Fruit fly (Drosophila melanogaster) S2 (cell line): Measurements from ENCODE around the gene swa.
A peak's percentile ranks its signal among the peaks of the same experiment; 100 is the strongest.

Experiments
- CG8478 ChIP-seq: fragments of >200 bp; optimal IDR thresholded peaks from 2 replicates; lab custom pipeline; 2018
- CTCF ChIP-seq, 2 experiments: fragments of >200 bp; optimal IDR thresholded peaks; 2 replicates each; lab custom pipeline; 2018

Gene swa

DNA sequence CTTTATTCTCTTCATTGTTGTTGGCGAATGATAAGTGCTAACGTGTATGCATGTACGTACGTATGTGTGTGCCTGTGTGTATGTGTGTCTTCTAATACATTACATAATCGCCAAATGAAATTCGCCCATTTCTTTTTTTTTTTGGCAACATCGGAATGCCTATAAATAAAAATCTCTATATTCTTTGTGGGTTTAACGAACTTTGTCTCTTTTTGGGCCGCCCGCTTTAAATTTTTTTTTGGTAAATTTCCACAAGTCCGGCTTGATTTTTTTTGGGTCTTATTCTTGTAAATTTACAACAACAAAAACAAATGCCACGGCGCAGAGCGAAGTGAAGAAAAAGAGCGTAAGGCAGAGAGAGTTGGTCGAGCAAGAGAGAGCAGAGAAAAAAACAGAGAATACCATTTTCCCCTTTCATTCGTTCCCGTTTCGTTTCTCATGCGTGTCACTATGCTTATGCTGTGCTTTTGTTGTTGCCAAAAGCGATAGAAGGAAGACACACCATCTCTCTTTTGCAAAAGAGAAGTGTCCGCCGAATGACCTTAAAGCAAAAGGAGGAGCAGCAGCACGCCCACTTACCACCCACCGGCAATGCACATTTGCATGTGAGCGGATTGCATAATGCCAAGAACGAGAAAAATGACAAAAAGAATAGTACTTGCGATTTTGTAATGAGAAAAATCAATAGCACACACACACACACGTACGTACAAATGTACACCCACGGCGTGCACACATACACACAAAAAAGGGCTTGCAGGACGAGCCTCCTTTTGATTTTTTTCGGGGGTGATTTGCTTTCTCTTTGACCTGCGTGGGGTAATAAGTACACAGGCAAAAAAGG is 12.5 kb downstream of the swa start:
- TF ChIP-seq CTCF (optimal IDR thresholded peaks at IDR 0.05; lab: Kevin White, UChicago) (no peak), CG8478 (no peak)

DNA sequence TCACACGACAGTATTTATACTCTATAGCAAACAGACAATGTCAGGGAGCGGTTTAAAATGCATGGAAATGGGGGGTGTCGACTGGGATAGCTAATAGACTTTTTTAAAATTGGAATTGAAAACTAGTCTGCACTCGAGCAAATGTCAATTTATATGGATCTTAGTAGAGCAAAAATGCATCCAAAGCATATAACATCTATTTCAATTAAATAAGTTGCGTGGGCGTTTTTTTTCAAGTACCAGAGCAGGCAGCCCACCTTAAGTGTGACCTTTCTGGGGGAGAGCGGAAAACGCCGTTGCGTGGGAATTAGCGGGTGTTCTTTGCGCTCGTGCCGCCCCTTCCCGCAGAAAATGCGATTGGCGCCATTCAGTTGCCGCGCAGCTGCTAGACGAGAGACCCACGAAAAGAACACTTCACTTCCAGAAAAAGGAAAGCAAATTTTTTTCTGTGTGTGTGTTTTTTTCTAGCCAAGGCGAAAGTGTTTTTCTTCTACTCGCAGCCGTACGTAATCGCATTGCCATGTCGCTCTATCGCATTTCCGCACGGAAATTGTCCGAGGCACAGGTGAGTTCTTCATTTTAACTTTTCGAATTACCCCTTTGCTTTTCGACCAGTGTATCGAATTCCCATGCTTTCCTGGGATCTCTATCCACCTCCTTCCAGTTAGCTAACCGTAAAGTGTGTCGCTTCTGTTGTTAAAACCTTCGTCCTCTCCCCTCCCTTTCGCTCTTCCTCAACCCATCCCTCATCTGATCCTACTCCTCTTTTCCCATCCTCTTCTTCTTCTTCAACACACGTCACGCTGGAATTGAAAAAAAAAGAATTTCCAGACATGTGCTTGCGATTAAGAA is 13.4 kb downstream of the swa start:
- TF ChIP-seq CG8478 (no peak), CTCF (optimal IDR thresholded peaks at IDR 0.05; lab: Kevin White, UChicago) (no peak)

DNA sequence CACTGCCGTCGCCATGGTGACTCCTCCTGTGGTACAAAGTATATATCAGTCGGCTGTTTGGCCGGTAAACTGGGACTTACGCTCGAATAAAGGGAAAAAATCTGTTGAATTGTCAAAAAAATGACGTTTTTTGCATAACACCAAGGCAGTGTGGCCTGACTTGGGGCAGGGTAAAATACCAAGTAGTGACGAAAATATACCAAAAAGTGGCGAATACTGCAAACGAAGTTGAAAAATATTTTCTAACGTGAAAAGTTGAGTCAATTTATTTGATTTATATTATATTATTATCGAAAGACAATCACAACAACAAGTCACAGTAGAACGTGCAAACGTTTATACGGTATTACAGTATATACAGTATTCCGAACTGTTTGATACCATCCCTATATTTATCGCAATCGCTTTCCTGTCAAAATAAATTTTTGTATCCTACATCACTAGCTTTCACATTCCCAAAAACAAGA is 15.3 kb downstream of the swa start, which contains the start of the genes ND-B16.6 and kdn:
ND-B16.6 (minus strand) TSS at position 189 of the 467 bp plus-strand sequence.
kdn (plus strand) TSS at position 417 of the 467 bp plus-strand sequence.
- TF ChIP-seq CTCF (optimal IDR thresholded peaks at IDR 0.05; lab: Kevin White, UChicago) (no peak), CG8478 (no peak)

dm6 chrX:6349231-6349630 is 16.3 kb downstream of the swa start:
- TF ChIP-seq CG8478 = no peak
- no peak for TF ChIP-seq CTCF (optimal IDR thresholded peaks at IDR 0.05; lab: Kevin White, UChicago)

- TF ChIP-seq CG8478 (no peak), CTCF (optimal IDR thresholded peaks at IDR 0.05; lab: Kevin White, UChicago) (peak in 1 of 2 experiments; percentile 56)
Measured at dm6 chrX:6346926-6347367, 18.6 kb downstream of the swa start, which contains the start of gene CG3847. TSS of gene CG3847 (plus strand) at chrX:6347103.

dm6 chrX:6346153-6346552 is 19.4 kb downstream of the swa start:
- TF ChIP-seq CTCF (optimal IDR thresholded peaks at IDR 0.05; lab: Kevin White, UChicago) (no peak), CG8478 (no peak)

- TF ChIP-seq CTCF (optimal IDR thresholded peaks at IDR 0.05; lab: Kevin White, UChicago) (no peak), CG8478 (no peak)
Measured at dm6 chrX:6344538-6345074, 20.9 kb downstream of the swa start.

DNA sequence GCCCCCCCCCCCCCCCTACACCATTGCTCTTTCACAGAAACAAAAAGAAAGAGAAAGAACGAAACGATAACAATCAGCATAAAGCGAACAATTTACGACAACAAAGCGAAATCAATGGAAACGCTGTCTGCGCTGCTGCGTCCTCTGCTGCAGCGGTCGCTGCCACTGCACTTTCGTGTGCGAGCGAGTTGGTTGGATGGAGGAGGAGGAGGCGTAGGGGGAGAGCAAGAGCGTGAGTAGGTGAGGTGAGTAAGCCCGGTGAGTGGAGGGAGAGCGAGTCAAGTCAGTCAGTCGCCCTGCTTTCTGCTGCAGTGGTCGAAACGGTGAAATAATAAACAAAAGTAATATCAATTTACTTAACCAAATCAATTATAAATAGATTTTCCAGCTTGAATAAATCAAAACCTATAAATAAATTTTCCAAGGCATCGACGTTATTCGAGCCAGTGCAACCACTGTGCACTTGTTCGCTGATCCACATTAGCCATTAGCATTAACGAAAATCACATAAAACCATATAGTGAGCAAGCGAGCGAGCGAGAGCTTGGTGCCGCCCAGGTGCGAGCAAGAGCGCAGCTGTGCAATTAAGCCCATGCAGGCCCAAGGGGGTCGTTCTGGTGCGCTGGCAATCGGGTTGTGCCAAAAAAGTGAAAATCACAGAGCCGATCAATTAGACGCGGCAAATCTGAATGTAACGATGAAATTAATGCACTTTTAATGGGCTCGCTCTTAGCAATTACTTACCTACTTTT is 21.5 kb downstream of the swa start:
- no peak for TF ChIP-seq CTCF (optimal IDR thresholded peaks at IDR 0.05; lab: Kevin White, UChicago)
- TF ChIP-seq CG8478 = no peak

dm6 chrX:6343323-6343722 is 22.2 kb downstream of the swa start:
- no peak for TF ChIP-seq CG8478
- no peak for TF ChIP-seq CTCF (optimal IDR thresholded peaks at IDR 0.05; lab: Kevin White, UChicago)

- no peak for TF ChIP-seq CTCF (optimal IDR thresholded peaks at IDR 0.05; lab: Kevin White, UChicago)
- no peak for TF ChIP-seq CG8478
Measured at dm6 chrX:6341678-6342077, 23.8 kb downstream of the swa start.

DNA sequence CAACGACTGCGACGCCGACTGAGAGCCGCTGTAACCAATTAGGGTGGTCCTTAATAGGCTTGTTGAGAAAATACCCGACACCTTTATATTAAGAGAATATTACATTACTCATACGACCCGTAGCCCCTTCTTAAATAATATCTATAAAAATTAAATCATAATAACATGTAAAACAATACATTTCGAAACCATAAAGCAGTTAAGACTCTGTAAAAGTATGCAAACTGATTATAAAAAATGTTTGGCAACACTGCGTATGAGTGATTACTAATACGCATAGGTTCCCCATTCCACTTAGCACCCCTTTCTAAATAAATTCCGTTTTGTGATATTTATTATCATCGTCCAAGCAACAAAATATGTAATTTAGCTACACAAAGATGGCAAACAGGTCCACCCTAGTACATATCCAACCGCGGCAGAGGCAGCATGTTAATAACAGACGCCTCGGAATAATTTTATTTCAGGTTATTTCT is 24.9 kb downstream of the swa start:
- TF ChIP-seq CG8478 = no peak
- no peak for TF ChIP-seq CTCF (optimal IDR thresholded peaks at IDR 0.05; lab: Kevin White, UChicago)

dm6 chrX:6339970-6340548 is 25.4 kb downstream of the swa start:
- TF ChIP-seq CTCF (optimal IDR thresholded peaks at IDR 0.05; lab: Kevin White, UChicago) (no peak), CG8478 (no peak)

- TF ChIP-seq CG8478 (no peak), CTCF (optimal IDR thresholded peaks at IDR 0.05; lab: Kevin White, UChicago) (no peak)
Measured at dm6 chrX:6338738-6339614, 26.5 kb downstream of the swa start.
